Fruit fly (Drosophila melanogaster) whole organism, embryonic: ENCODE results near the gene CG42366.

Experiments
- B-H1 ChIP-seq: fragments of 200-800 bp; sonication (Bioruptor generic); IDR thresholded peaks from 3 replicates; pipeline ENCODE4 v1.3.6; 2022; ENCODE audit warnings: missing biosample characterization, missing genetic modification characterization
- CG10274 ChIP-seq: fragments of 200-800 bp; sonication (Bioruptor generic); optimal IDR thresholded peaks from 3 replicates; lab custom pipeline; 2017; ENCODE audit warnings: missing biosample characterization, mild to moderate bottlenecking, missing genetic modification characterization
- CG10565 ChIP-seq: fragments of 200-800 bp; sonication (Bioruptor generic); optimal IDR thresholded peaks from 3 replicates; lab custom pipeline; 2016; ENCODE audit warnings: missing biosample characterization, mild to moderate bottlenecking, missing genetic modification characterization
- CG1233 ChIP-seq: fragments of 200-800 bp; sonication (Bioruptor generic); optimal IDR thresholded peaks from 4 replicates; lab custom pipeline; 2018; ENCODE audit warnings: missing biosample characterization, mild to moderate bottlenecking, missing genetic modification characterization
- CG13775 ChIP-seq: fragments of 200-800 bp; sonication (Bioruptor generic); optimal IDR thresholded peaks from 3 replicates; lab custom pipeline; 2017; ENCODE audit warnings: missing biosample characterization, mild to moderate bottlenecking, missing genetic modification characterization
- CG17385 ChIP-seq: fragments of 200-800 bp; sonication (Bioruptor generic); optimal IDR thresholded peaks from 3 replicates; lab custom pipeline; 2018; ENCODE audit warnings: missing biosample characterization, mild to moderate bottlenecking, missing genetic modification characterization
- CG18262 ChIP-seq: fragments of 200-800 bp; optimal IDR thresholded peaks from 3 replicates; lab custom pipeline; 2019; ENCODE audit warnings: missing biosample characterization, mild to moderate bottlenecking, missing genetic modification characterization, moderate library complexity
- CG2875 ChIP-seq: fragments of 200-800 bp; sonication (Bioruptor generic); optimal IDR thresholded peaks from 2 replicates; lab custom pipeline; 2017; ENCODE audit warnings: missing biosample characterization, mild to moderate bottlenecking, missing genetic modification characterization, missing genetic modification reagents
- CG33557 ChIP-seq: fragments of 200-800 bp; sonication (Bioruptor generic); optimal IDR thresholded peaks from 2 replicates; lab custom pipeline; 2019; ENCODE audit warnings: missing biosample characterization, mild to moderate bottlenecking, missing genetic modification characterization, moderate library complexity
- CG34376 ChIP-seq: fragments of 200-800 bp; sonication (Bioruptor generic); optimal IDR thresholded peaks from 2 replicates; lab custom pipeline; 2018; ENCODE audit warnings: missing biosample characterization, mild to moderate bottlenecking, missing genetic modification characterization
- CG4328 ChIP-seq: fragments of 200-800 bp; sonication (Bioruptor generic); optimal IDR thresholded peaks from 3 replicates; lab custom pipeline; 2017; ENCODE audit warnings: missing biosample characterization, missing genetic modification reagents, missing genetic modification characterization
- CG6254 ChIP-seq: fragments of 200-800 bp; sonication (Bioruptor generic); optimal IDR thresholded peaks from 3 replicates; lab custom pipeline; 2017; ENCODE audit warnings: mild to moderate bottlenecking, missing biosample characterization, missing genetic modification reagents, missing genetic modification characterization
- CG6272 ChIP-seq: fragments of 200-800 bp; sonication (Bioruptor generic); IDR thresholded peaks from 2 replicates; pipeline ENCODE4 v1.3.6; 2022; ENCODE audit warnings: missing biosample characterization, missing genetic modification characterization
- CG8765 ChIP-seq: fragments of 200-800 bp; sonication (Bioruptor generic); IDR thresholded peaks from 2 replicates; pipeline ENCODE4 v1.3.6; 2022; ENCODE audit warnings: missing biosample characterization, missing genetic modification characterization
- CG9876 ChIP-seq: fragments of 200-800 bp; sonication (Bioruptor generic); optimal IDR thresholded peaks from 2 replicates; lab custom pipeline; 2016; ENCODE audit warnings: missing biosample characterization, missing genetic modification characterization
- CTCF ChIP-seq: fragments of 200-800 bp; sonication (Bioruptor generic); optimal IDR thresholded peaks from 2 replicates; lab custom pipeline; 2017; ENCODE audit warnings: missing biosample characterization, mild to moderate bottlenecking, missing genetic modification characterization, moderate library complexity
- Dek ChIP-seq: fragments of 200-800 bp; sonication (Bioruptor generic); optimal IDR thresholded peaks from 3 replicates; lab custom pipeline; 2019; ENCODE audit warnings: missing biosample characterization, mild to moderate bottlenecking, missing genetic modification characterization, moderate library complexity
- Dp ChIP-seq: fragments of 200-800 bp; sonication (Bioruptor generic); optimal IDR thresholded peaks from 2 replicates; lab custom pipeline; 2018; ENCODE audit warnings: missing biosample characterization, mild to moderate bottlenecking, missing genetic modification characterization, moderate library complexity
- Eip74EF ChIP-seq, 2 experiments: fragments of 200-800 bp in 1 of 2; fragments of >200 bp in 1 of 2; sonication (Bioruptor generic) in 1 of 2; optimal IDR thresholded peaks; 2 replicates each; lab custom pipeline; 2017 to 2019; ENCODE audit warnings: missing biosample characterization in 2 of 2, missing genetic modification characterization in 2 of 2, mild to moderate bottlenecking in 1 of 2, moderate library complexity in 1 of 2
- Ets65A ChIP-seq: fragments of 200-800 bp; sonication (Bioruptor generic); peaks from one replicate; lab custom pipeline; 2016; ENCODE audit warnings: missing biosample characterization, missing genetic modification characterization
- H2.0 ChIP-seq: fragments of 200-800 bp; sonication (Bioruptor generic); IDR thresholded peaks from 2 replicates; pipeline ENCODE4 v1.3.6; 2022; ENCODE audit warnings: missing biosample characterization, missing genetic modification characterization
- HmgD ChIP-seq: fragments of 200-800 bp; sonication (Bioruptor generic); optimal IDR thresholded peaks from 3 replicates; lab custom pipeline; 2016; ENCODE audit warnings: missing biosample characterization, missing genetic modification characterization
- Hr3 ChIP-seq: fragments of 200-800 bp; sonication (Bioruptor generic); optimal IDR thresholded peaks from 3 replicates; lab custom pipeline; 2016; ENCODE audit warnings: missing biosample characterization, missing genetic modification characterization
- Hsf ChIP-seq: fragments of 200-800 bp; sonication (Bioruptor generic); optimal IDR thresholded peaks from 3 replicates; lab custom pipeline; 2016; ENCODE audit warnings: missing biosample characterization, missing genetic modification characterization
- Myb ChIP-seq: fragments of 200-800 bp; sonication (Bioruptor generic); optimal IDR thresholded peaks from 2 replicates; lab custom pipeline; 2016; ENCODE audit warnings: missing biosample characterization, missing genetic modification characterization
- Spps ChIP-seq: fragments of 200-800 bp; sonication (Bioruptor generic); optimal IDR thresholded peaks from 2 replicates; lab custom pipeline; 2018; ENCODE audit warnings: missing biosample characterization, mild to moderate bottlenecking, missing genetic modification characterization
- Stat92E ChIP-seq, 3 experiments: fragments of >200 bp in 2 of 3; fragments of 200-800 bp in 1 of 3; sonication (Bioruptor generic) in 1 of 3; optimal IDR thresholded peaks; 2 replicates each; lab custom pipeline; 2017 to 2019; ENCODE audit warnings: missing biosample characterization in 3 of 3, missing genetic modification characterization in 3 of 3, mild to moderate bottlenecking in 1 of 3, moderate library complexity in 1 of 3
- Taf1 ChIP-seq: fragments of 200-800 bp; sonication (Bioruptor generic); IDR thresholded peaks from 2 replicates; pipeline ENCODE4 v1.3.6; 2022; ENCODE audit warnings: missing biosample characterization, missing genetic modification characterization
- ac ChIP-seq: fragments of 200-800 bp; sonication (Bioruptor generic); optimal IDR thresholded peaks from 3 replicates; lab custom pipeline; 2017; ENCODE audit warnings: missing biosample characterization, mild to moderate bottlenecking, missing genetic modification characterization
- ara ChIP-seq: fragments of 200-800 bp; sonication (Bioruptor generic); IDR thresholded peaks from 2 replicates; pipeline ENCODE4 v1.3.6; 2022; ENCODE audit warnings: missing biosample characterization, missing genetic modification characterization
- ash1 ChIP-seq: fragments of 200-800 bp; sonication (Bioruptor generic); optimal IDR thresholded peaks from 2 replicates; lab custom pipeline; 2018; ENCODE audit warnings: missing biosample characterization, mild to moderate bottlenecking, missing genetic modification characterization
- bab2 ChIP-seq: fragments of 200-800 bp; sonication (Bioruptor generic); optimal IDR thresholded peaks from 2 replicates; lab custom pipeline; 2016; ENCODE audit warnings: missing biosample characterization, missing genetic modification characterization
- btn ChIP-seq: fragments of 200-800 bp; sonication (Bioruptor generic); optimal IDR thresholded peaks from 2 replicates; lab custom pipeline; 2016; ENCODE audit warnings: missing biosample characterization, missing genetic modification characterization
- chm ChIP-seq: fragments of 200-800 bp; sonication (Bioruptor generic); IDR thresholded peaks from 2 replicates; pipeline ENCODE4 v1.3.6; 2022; ENCODE audit warnings: missing biosample characterization, missing genetic modification characterization
- croc ChIP-seq: fragments of 200-800 bp; sonication (Bioruptor generic); conservative IDR thresholded peaks from 3 replicates; pipeline ENCODE4 v1.3.6; 2022; ENCODE audit warnings: missing biosample characterization, missing genetic modification characterization
- dmrt99B ChIP-seq: fragments of 200-800 bp; sonication (Bioruptor generic); optimal IDR thresholded peaks from 2 replicates; lab custom pipeline; 2018; ENCODE audit warnings: missing biosample characterization, mild to moderate bottlenecking, missing genetic modification characterization, moderate library complexity
- ems ChIP-seq: fragments of 200-800 bp; sonication (Bioruptor generic); optimal IDR thresholded peaks from 3 replicates; lab custom pipeline; 2016; ENCODE audit warnings: missing biosample characterization, missing genetic modification characterization
- fd102C ChIP-seq: fragments of 200-800 bp; sonication (Bioruptor generic); optimal IDR thresholded peaks from 2 replicates; lab custom pipeline; 2018; ENCODE audit warnings: missing biosample characterization, mild to moderate bottlenecking, missing genetic modification characterization, moderate library complexity
- ftz-f1 ChIP-seq: fragments of 200-800 bp; sonication (Bioruptor generic); optimal IDR thresholded peaks from 2 replicates; lab custom pipeline; 2016; ENCODE audit warnings: missing biosample characterization, missing genetic modification characterization
- luna ChIP-seq: fragments of 200-800 bp; sonication (Bioruptor generic); optimal IDR thresholded peaks from 2 replicates; lab custom pipeline; 2016; ENCODE audit warnings: missing biosample characterization, missing genetic modification characterization
- nerfin-2 ChIP-seq: fragments of 200-800 bp; sonication (Bioruptor generic); IDR thresholded peaks from 2 replicates; pipeline ENCODE4 v1.3.6; 2022; ENCODE audit warnings: missing biosample characterization, missing genetic modification characterization; ENCODE audit not compliant: partially characterized antibody
- p53 ChIP-seq: fragments of 200-800 bp; sonication (Bioruptor generic); optimal IDR thresholded peaks from 2 replicates; lab custom pipeline; 2016; ENCODE audit warnings: missing biosample characterization, missing genetic modification characterization
- row ChIP-seq: fragments of 200-800 bp; sonication (Bioruptor generic); IDR thresholded peaks from 3 replicates; pipeline ENCODE4 v1.3.6; 2022; ENCODE audit warnings: missing biosample characterization, missing genetic modification characterization
- run ChIP-seq: fragments of 200-800 bp; sonication (Bioruptor generic); optimal IDR thresholded peaks from 3 replicates; lab custom pipeline; 2018; ENCODE audit warnings: missing biosample characterization, mild to moderate bottlenecking, missing genetic modification characterization
- scrt ChIP-seq: fragments of 200-800 bp; sonication (Bioruptor generic); optimal IDR thresholded peaks from 2 replicates; lab custom pipeline; 2018; ENCODE audit warnings: missing biosample characterization, mild to moderate bottlenecking, missing genetic modification characterization, moderate library complexity
- sd ChIP-seq: fragments of 200-800 bp; sonication (Bioruptor generic); optimal IDR thresholded peaks from 3 replicates; lab custom pipeline; 2018; ENCODE audit warnings: missing biosample characterization, mild to moderate bottlenecking, missing genetic modification characterization, moderate library complexity
- shn ChIP-seq: fragments of 200-800 bp; sonication (Bioruptor generic); optimal IDR thresholded peaks from 3 replicates; lab custom pipeline; 2016; ENCODE audit warnings: missing biosample characterization, missing genetic modification characterization
- slou ChIP-seq: fragments of 200-800 bp; sonication (Bioruptor generic); optimal IDR thresholded peaks from 3 replicates; lab custom pipeline; 2016; ENCODE audit warnings: missing biosample characterization, missing genetic modification characterization
- z ChIP-seq: fragments of 200-800 bp; sonication (Bioruptor generic); IDR thresholded peaks from 3 replicates; pipeline ENCODE4 v1.3.6; 2022; ENCODE audit warnings: missing biosample characterization, missing genetic modification characterization

CG42366 gene

dm6 chr2L:9966983-9967737, 42.2 kb downstream of the CG42366 start, which contains the start of the genes Dref and RpL13 (continued):
- TF ChIP-seq luna (GFP tag; lab: Kevin White, UChicago) = peak; percentile 79
- peak; percentile 93 for TF ChIP-seq CG1233 (GFP tag; lab: Kevin White, UChicago)
- TF ChIP-seq bab2 = peak; percentile 69
- TF ChIP-seq CG13775 (GFP tag; lab: Kevin White, UChicago) = peak; percentile 94
- TF ChIP-seq Hsf = peak; percentile 81
- TF ChIP-seq ems (GFP tag; lab: Kevin White, UChicago) = peak; percentile 79
- TF ChIP-seq CG4328 (GFP tag; lab: Kevin White, UChicago) = peak; percentile 95
- TF ChIP-seq btn (GFP tag; lab: Kevin White, UChicago) = peak; percentile 73
- peak; percentile 85 for TF ChIP-seq fd102C (GFP tag; lab: Kevin White, UChicago)
- TF ChIP-seq CG18262 (tag; lab: Kevin White, UChicago) = peak; percentile 80
- TF ChIP-seq Myb (GFP tag; lab: Kevin White, UChicago) = peak; percentile 72
- peak; percentile 20; the same call in 1 of the 3 replicates for TF ChIP-seq croc (GFP tag; lab: Robert Waterston, UW)
- TF ChIP-seq ash1 = peak; percentile 95
- TF ChIP-seq CG6254 = peak; percentile 79
- TF ChIP-seq ftz-f1 (GFP tag; lab: Kevin White, UChicago) = peak; percentile 54
- no peak for TF ChIP-seq Dek (tag; lab: Kevin White, UChicago)
- peak; percentile 81 for TF ChIP-seq dmrt99B
- TF ChIP-seq Dp (GFP tag; lab: Kevin White, UChicago) = peak; percentile 73
- peak; percentile 78 for TF ChIP-seq run (tag; lab: Kevin White, UChicago)
- peak; percentile 73 for TF ChIP-seq ac
- peak; percentile 48; the same call in 1 of the 2 replicates for TF ChIP-seq H2.0 (GFP tag; lab: Robert Waterston, UW)
- TF ChIP-seq Hr3 = peak; percentile 55
- peak; percentile 39; the same call in 2 of the 3 replicates for TF ChIP-seq B-H1
- TF ChIP-seq Ets65A = peak; percentile 97
- peak; percentile 77 for TF ChIP-seq HmgD (GFP tag; lab: Kevin White, UChicago)
- peak; percentile 75 for TF ChIP-seq ara (GFP tag; lab: Robert Waterston, UW)
- peak; percentile 99 for TF ChIP-seq CG34376 (GFP tag; lab: Kevin White, UChicago)
- peak; percentile 66 for TF ChIP-seq sd (tag; lab: Kevin White, UChicago)
- TF ChIP-seq z = peak; percentile 51; the same call in 1 of the 3 replicates
- TF ChIP-seq CG17385 (GFP tag; lab: Kevin White, UChicago) = peak; percentile 92
- TF ChIP-seq CG9876 (GFP tag; lab: Kevin White, UChicago) = peak; percentile 71
- peak; percentile 83 for TF ChIP-seq nerfin-2 (GFP tag; lab: Robert Waterston, UW)
- peak in 1 of 2 experiments; percentile 84 for TF ChIP-seq Eip74EF (GFP tag; optimal IDR thresholded peaks at IDR 0.05; lab: Kevin White, UChicago)
- no peak; the same call in 1 of the 2 replicates for TF ChIP-seq Taf1 (GFP tag; lab: Robert Waterston, UW)
- peak; percentile 89 for TF ChIP-seq CG33557
- TF ChIP-seq Spps (tag; lab: Kevin White, UChicago) = peak; percentile 74
- peak; percentile 61; the same call in 1 of the 2 replicates for TF ChIP-seq CG8765 (GFP tag; lab: Robert Waterston, UW)
- peak; percentile 81 for TF ChIP-seq row
- TF ChIP-seq p53 = peak; percentile 73
- TF ChIP-seq CG2875 (GFP tag; lab: Kevin White, UChicago) = peak; percentile 91
- TF ChIP-seq CG10565 (GFP tag; lab: Kevin White, UChicago) = no peak
- peak; percentile 78 for TF ChIP-seq CG10274
- peak; percentile 21 for TF ChIP-seq slou
- peak; percentile 85 for TF ChIP-seq scrt (GFP tag; lab: Kevin White, UChicago)
- TF ChIP-seq shn (GFP tag; lab: Kevin White, UChicago) = peak; percentile 82
- TF ChIP-seq chm (GFP tag; lab: Robert Waterston, UW) = peak; percentile 95
- TF ChIP-seq CTCF = peak; percentile 64
- TF ChIP-seq Stat92E (GFP tag; optimal IDR thresholded peaks at IDR 0.05; lab: Kevin White, UChicago) = peak in 1 of 3 experiments; percentile 80
- peak; percentile 61 for TF ChIP-seq CG6272 (GFP tag; lab: Robert Waterston, UW)
